Worm (Caenorhabditis elegans) whole organism, late embryonic: ENCODE results near the gene mep-1.

Source experiments
- C38D4.7 ChIP-seq: fragments of 200-800 bp; sonication (Bioruptor generic); optimal IDR thresholded peaks from 2 replicates; lab custom pipeline; 2018; ENCODE audit warnings: mild to moderate bottlenecking, missing genetic modification characterization, moderate library complexity, missing compliant biosample characterization
- F13H6.1 ChIP-seq: sonication (generic microtip); optimal IDR thresholded peaks from 2 replicates; lab custom pipeline; 2016; ENCODE audit warnings: missing genetic modification characterization, missing compliant biosample characterization
- K02D7.2 ChIP-seq: sonication (generic microtip); optimal IDR thresholded peaks from 2 replicates; lab custom pipeline; 2017; ENCODE audit warnings: mild to moderate bottlenecking, missing genetic modification characterization, missing compliant biosample characterization
- K09A11.1 ChIP-seq: sonication (generic microtip); optimal IDR thresholded peaks from 2 replicates; lab custom pipeline; 2017; ENCODE audit warnings: antibody characterized with exemption, mild to moderate bottlenecking, missing genetic modification characterization, missing compliant biosample characterization; ENCODE audit not compliant: insufficient read depth
- ahr-1 ChIP-seq: sonication (generic microtip); optimal IDR thresholded peaks from 2 replicates; lab custom pipeline; 2016; ENCODE audit warnings: missing genetic modification characterization, missing compliant biosample characterization
- ceh-14 ChIP-seq: sonication (generic microtip); optimal IDR thresholded peaks from 2 replicates; lab custom pipeline; 2016; ENCODE audit warnings: missing genotype, missing genetic modification characterization, missing compliant biosample characterization
- ceh-18 ChIP-seq: sonication (generic microtip); optimal IDR thresholded peaks from 2 replicates; lab custom pipeline; 2016; ENCODE audit warnings: missing genetic modification characterization, missing compliant biosample characterization
- ceh-2 ChIP-seq: sonication (generic microtip); optimal IDR thresholded peaks from 2 replicates; lab custom pipeline; 2016; ENCODE audit warnings: missing genotype, missing genetic modification characterization, missing compliant biosample characterization
- ceh-22 ChIP-seq: sonication (generic microtip); optimal IDR thresholded peaks from 2 replicates; lab custom pipeline; 2017; ENCODE audit warnings: missing biosample characterization, missing genetic modification characterization
- ceh-24 ChIP-seq: sonication (generic microtip); optimal IDR thresholded peaks from 2 replicates; lab custom pipeline; 2016; ENCODE audit warnings: mild to moderate bottlenecking, missing genetic modification characterization, missing compliant biosample characterization
- ceh-31 ChIP-seq: sonication (generic microtip); optimal IDR thresholded peaks from 2 replicates; lab custom pipeline; 2016; ENCODE audit warnings: missing genetic modification characterization, missing compliant biosample characterization
- ceh-34 ChIP-seq: sonication (generic microtip); optimal IDR thresholded peaks from 2 replicates; lab custom pipeline; 2016; ENCODE audit warnings: mild to moderate bottlenecking, missing genetic modification characterization, missing compliant biosample characterization
- ceh-48 ChIP-seq: sonication (generic microtip); optimal IDR thresholded peaks from 2 replicates; lab custom pipeline; 2016; ENCODE audit warnings: missing genetic modification characterization, inconsistent platforms, missing compliant biosample characterization
- ceh-6 ChIP-seq: fragments of 200-800 bp; sonication (Bioruptor generic); optimal IDR thresholded peaks from 2 replicates; lab custom pipeline; 2018; ENCODE audit warnings: mild to moderate bottlenecking, missing genetic modification characterization, missing compliant biosample characterization
- ceh-9 ChIP-seq: sonication (generic microtip); optimal IDR thresholded peaks from 2 replicates; lab custom pipeline; 2016; ENCODE audit warnings: mild to moderate bottlenecking, missing genetic modification characterization, inconsistent platforms, missing compliant biosample characterization
- dmd-4 ChIP-seq: sonication (generic microtip); optimal IDR thresholded peaks from 2 replicates; lab custom pipeline; 2016; ENCODE audit warnings: borderline replicate concordance, missing genetic modification characterization, missing compliant biosample characterization
- elt-2 ChIP-seq: sonication (generic microtip); optimal IDR thresholded peaks from 2 replicates; lab custom pipeline; 2016; ENCODE audit warnings: missing genetic modification reagents, missing genetic modification characterization, missing compliant biosample characterization
- ets-4 ChIP-seq: sonication (generic microtip); optimal IDR thresholded peaks from 2 replicates; lab custom pipeline; 2016; ENCODE audit warnings: missing genetic modification characterization, missing compliant biosample characterization
- fax-1 ChIP-seq: sonication (generic microtip); optimal IDR thresholded peaks from 2 replicates; lab custom pipeline; 2016; ENCODE audit warnings: missing genotype, missing genetic modification characterization, missing compliant biosample characterization
- fkh-10 ChIP-seq: fragments of 150-350 bp; optimal IDR thresholded peaks from 2 replicates; lab custom pipeline; 2014; ENCODE audit warnings: missing biosample characterization, missing genetic modification reagents, missing genetic modification characterization
- hlh-13 ChIP-seq: fragments of 200-800 bp; sonication (Bioruptor generic); optimal IDR thresholded peaks from 2 replicates; lab custom pipeline; 2018; ENCODE audit warnings: mild to moderate bottlenecking, missing genetic modification characterization, missing compliant biosample characterization
- hlh-15 ChIP-seq: sonication (generic microtip); optimal IDR thresholded peaks from 2 replicates; lab custom pipeline; 2016; ENCODE audit warnings: missing genetic modification characterization, missing compliant biosample characterization
- hlh-30 ChIP-seq: sonication (generic microtip); optimal IDR thresholded peaks from 2 replicates; lab custom pipeline; 2017; ENCODE audit warnings: antibody characterized with exemption, missing genetic modification characterization, missing compliant biosample characterization; ENCODE audit not compliant: insufficient read depth
- hlh-8 ChIP-seq: sonication (generic microtip); optimal IDR thresholded peaks from 2 replicates; lab custom pipeline; 2016; ENCODE audit warnings: missing genotype, missing genetic modification characterization, missing compliant biosample characterization
- lin-11 ChIP-seq: fragments of 200-800 bp; sonication (Bioruptor generic); optimal IDR thresholded peaks from 2 replicates; lab custom pipeline; 2018; ENCODE audit warnings: mild to moderate bottlenecking, missing genetic modification characterization, missing compliant biosample characterization
- madf-2 ChIP-seq: sonication (generic microtip); optimal IDR thresholded peaks from 2 replicates; lab custom pipeline; 2017; ENCODE audit warnings: missing genetic modification characterization, missing compliant biosample characterization
- mec-3 ChIP-seq: sonication (generic microtip); optimal IDR thresholded peaks from 2 replicates; lab custom pipeline; 2016; ENCODE audit warnings: borderline replicate concordance, missing genetic modification characterization, missing compliant biosample characterization
- nfya-1 ChIP-seq: sonication (generic microtip); optimal IDR thresholded peaks from 2 replicates; lab custom pipeline; 2017; ENCODE audit warnings: missing genetic modification characterization, mild to moderate bottlenecking, missing compliant biosample characterization, antibody characterized with exemption, moderate library complexity
- npax-4 ChIP-seq: sonication (generic microtip); optimal IDR thresholded peaks from 2 replicates; lab custom pipeline; 2016; ENCODE audit warnings: missing genetic modification characterization, missing compliant biosample characterization
- pax-1 ChIP-seq: fragments of 150-350 bp; optimal IDR thresholded peaks from 2 replicates; lab custom pipeline; 2014; ENCODE audit warnings: missing biosample characterization, missing genetic modification characterization
- pqm-1 ChIP-seq: sonication (generic microtip); optimal IDR thresholded peaks from 2 replicates; lab custom pipeline; 2016; ENCODE audit warnings: missing genetic modification characterization, missing compliant biosample characterization
- ref-2 ChIP-seq: sonication (generic microtip); optimal IDR thresholded peaks from 2 replicates; lab custom pipeline; 2016; ENCODE audit warnings: missing genetic modification characterization, missing compliant biosample characterization
- rnt-1 ChIP-seq: sonication (generic microtip); optimal IDR thresholded peaks from 2 replicates; lab custom pipeline; 2016; ENCODE audit warnings: missing genetic modification characterization, missing compliant biosample characterization
- sdc-2 ChIP-seq: sonication (generic microtip); optimal IDR thresholded peaks from 2 replicates; lab custom pipeline; 2016; ENCODE audit warnings: missing genotype, missing genetic modification characterization, missing compliant biosample characterization
- tbx-2 ChIP-seq: sonication (generic microtip); optimal IDR thresholded peaks from 2 replicates; lab custom pipeline; 2016; ENCODE audit warnings: missing genetic modification characterization, missing compliant biosample characterization
- ttx-3 ChIP-seq: sonication (generic microtip); optimal IDR thresholded peaks from 2 replicates; lab custom pipeline; 2016; ENCODE audit warnings: missing genetic modification reagents, missing genetic modification characterization, missing compliant biosample characterization
- unc-42 ChIP-seq: sonication (generic microtip); optimal IDR thresholded peaks from 2 replicates; lab custom pipeline; 2016; ENCODE audit warnings: missing genotype, missing genetic modification characterization, missing compliant biosample characterization
- unc-55 ChIP-seq: sonication (generic microtip); optimal IDR thresholded peaks from 2 replicates; lab custom pipeline; 2017; ENCODE audit warnings: missing biosample characterization, missing genetic modification reagents, missing genetic modification characterization
- zip-5 ChIP-seq: sonication (generic microtip); optimal IDR thresholded peaks from 2 replicates; lab custom pipeline; 2016; ENCODE audit warnings: missing genetic modification characterization, missing compliant biosample characterization

mep-1 gene

DNA sequence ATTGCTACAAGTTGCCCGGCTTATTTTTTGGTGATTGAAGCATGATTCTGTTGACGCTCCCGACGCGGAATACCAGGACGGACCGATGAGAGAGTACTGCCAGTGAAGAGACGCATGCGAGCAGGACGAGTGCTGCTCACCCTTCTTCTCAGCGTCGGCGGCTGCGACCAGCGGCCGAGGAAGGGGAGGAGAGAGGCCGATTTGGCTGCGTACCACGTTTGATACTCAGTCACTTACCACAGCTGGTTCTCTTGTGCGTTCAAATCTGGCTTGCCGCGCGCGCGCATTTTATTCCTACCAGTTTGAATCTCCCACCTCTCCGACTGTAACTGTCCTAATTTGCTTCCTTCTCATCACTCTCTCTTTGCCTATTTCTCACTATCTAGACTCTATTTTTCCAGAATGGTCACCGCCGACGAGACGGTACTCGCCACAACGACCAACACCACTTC, at the start of gene mep-1 (continued):
- TF ChIP-seq dmd-4 (tag; lab: Kevin White, UChicago): peak; percentile 55
- no peak for TF ChIP-seq ceh-2 (tag; lab: Kevin White, UChicago)
- no peak for TF ChIP-seq pqm-1 (tag; lab: Kevin White, UChicago)
- TF ChIP-seq K09A11.1: no peak
- TF ChIP-seq hlh-8: no peak
- no peak for TF ChIP-seq ahr-1
- no peak for TF ChIP-seq hlh-13 (GFP tag; lab: Kevin White, UChicago)
- TF ChIP-seq ceh-31: peak; percentile 65
- TF ChIP-seq lin-11 (tag; lab: Kevin White, UChicago): no peak
- TF ChIP-seq npax-4: no peak
- TF ChIP-seq rnt-1: peak; percentile 61
- no peak for TF ChIP-seq ceh-22
- TF ChIP-seq mec-3 (tag; lab: Kevin White, UChicago): no peak
- TF ChIP-seq fax-1 (tag; lab: Kevin White, UChicago): no peak
- TF ChIP-seq ttx-3 (tag; lab: Kevin White, UChicago): no peak
- no peak for TF ChIP-seq sdc-2 (tag; lab: Kevin White, UChicago)
- TF ChIP-seq, all 69 proteins: peak for 16

DNA sequence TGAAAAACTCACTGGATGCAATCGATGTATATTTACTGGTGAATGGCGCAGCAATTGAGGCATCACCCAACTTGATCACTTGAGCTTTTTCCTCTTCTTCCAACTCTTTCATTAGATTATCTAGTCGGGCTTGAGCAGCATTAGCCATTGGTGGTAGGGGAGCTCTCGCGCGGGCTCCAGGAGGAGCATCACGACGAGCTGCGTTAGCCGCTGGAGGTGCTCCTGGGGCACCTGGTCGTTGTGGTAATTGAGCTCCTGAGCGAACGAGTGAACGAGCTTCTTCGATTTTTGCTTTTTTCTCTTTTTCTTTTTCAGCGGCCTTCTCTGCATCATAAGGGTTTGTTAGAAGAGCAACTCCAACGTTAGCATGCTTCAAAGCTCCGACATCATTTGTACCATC, 49.4 kb upstream of the mep-1 start:
- TF ChIP-seq ceh-18 (tag; lab: Kevin White, UChicago): no peak
- no peak for TF ChIP-seq pqm-1 (tag; lab: Kevin White, UChicago)
- no peak for TF ChIP-seq zip-5
- TF ChIP-seq rnt-1: no peak
- no peak for TF ChIP-seq unc-55
- no peak for TF ChIP-seq C38D4.7 (GFP tag; lab: Kevin White, UChicago)
- no peak for TF ChIP-seq F13H6.1 (tag; lab: Kevin White, UChicago)
- no peak for TF ChIP-seq K09A11.1
- TF ChIP-seq ceh-34 (tag; lab: Kevin White, UChicago): no peak
- TF ChIP-seq ceh-6 (GFP tag; lab: Kevin White, UChicago): no peak
- no peak for TF ChIP-seq K02D7.2 (tag; lab: Kevin White, UChicago)
- TF ChIP-seq ceh-14 (tag; lab: Kevin White, UChicago): no peak
- no peak for TF ChIP-seq ceh-9 (tag; lab: Kevin White, UChicago)
- TF ChIP-seq mec-3 (tag; lab: Kevin White, UChicago): no peak
- TF ChIP-seq unc-42 (tag; lab: Kevin White, UChicago): no peak
- TF ChIP-seq hlh-15: no peak
- no peak for TF ChIP-seq ttx-3 (tag; lab: Kevin White, UChicago)
- no peak for TF ChIP-seq fkh-10 (GFP tag; lab: Kevin White, UChicago)

DNA sequence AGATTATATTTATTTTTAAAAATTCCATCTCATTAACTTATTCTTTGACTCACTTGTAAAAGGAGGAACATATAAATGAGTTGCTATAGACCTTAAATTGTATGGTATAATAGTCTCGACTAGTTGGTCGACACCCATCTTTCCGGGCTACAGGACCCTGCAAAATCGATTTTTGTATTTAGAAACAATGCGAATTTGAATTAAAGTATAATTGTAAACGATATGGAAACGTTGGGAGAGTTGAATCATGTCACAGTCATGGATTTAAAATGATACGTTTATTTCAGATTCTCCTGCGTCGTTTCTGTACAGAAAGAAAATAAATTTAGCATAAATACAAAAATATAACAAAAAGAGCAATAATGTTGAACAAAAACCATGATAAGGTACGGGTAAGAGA, 45.3 kb upstream of the mep-1 start, which contains the start of gene catp-8:
Gene catp-8 (minus strand): TSS at position 157 of the 400 bp plus-strand sequence.
- TF ChIP-seq ets-4 (no peak), hlh-8 (no peak), hlh-30 (tag; lab: Kevin White, UChicago) (no peak), ceh-24 (no peak), pax-1 (tag; lab: Kevin White, UChicago) (no peak)

DNA sequence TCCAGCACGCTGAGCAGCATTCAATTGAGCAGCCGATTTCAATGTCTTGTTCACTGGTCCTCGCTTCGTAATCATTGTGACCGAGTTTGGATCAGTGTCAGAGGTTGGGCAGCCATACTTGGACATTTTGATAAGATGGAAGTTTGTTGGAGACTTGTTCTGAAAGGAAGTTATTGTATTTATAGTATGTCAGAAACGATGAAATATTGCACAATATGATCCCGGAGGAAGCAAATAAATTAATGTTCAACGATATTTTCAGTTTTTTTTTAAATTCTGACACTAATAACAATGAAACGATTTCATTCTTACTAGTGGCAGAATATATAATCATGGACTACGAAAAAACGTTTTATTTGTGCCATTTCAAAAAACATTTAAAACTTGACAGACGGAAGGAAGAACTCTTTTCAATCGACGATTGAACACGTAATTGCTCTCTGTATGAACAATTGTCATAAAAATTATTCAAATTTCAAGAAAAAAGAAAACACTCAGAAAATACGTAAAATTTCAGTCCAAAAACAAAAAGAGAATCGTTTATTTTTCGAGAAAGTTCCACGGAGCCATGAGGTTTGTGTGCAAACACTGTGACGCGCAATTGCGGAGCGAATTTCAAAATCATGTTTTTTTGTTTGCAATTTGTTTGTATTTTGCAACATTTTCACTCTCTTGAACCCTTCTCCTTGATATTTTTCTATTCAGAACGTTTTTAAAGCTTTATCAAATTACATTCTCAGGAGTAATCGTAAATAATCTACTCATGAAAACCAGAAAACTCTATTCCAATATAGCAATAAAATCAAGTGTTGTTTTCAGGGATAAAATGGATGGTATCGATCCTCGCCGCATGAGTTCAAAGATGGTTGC, 44.2 kb upstream of the mep-1 start, which contains the start of the genes mbf-1 and nse-4:
Gene mbf-1 (minus strand): TSS at position 343 of the 870 bp plus-strand sequence.
Gene nse-4 (plus strand): TSS at position 820 of the 870 bp plus-strand sequence.
- TF ChIP-seq tbx-2 (tag; lab: Kevin White, UChicago): peak; percentile 34
- TF ChIP-seq madf-2 (tag; lab: Kevin White, UChicago): no peak
- peak; percentile 30 for TF ChIP-seq elt-2 (tag; lab: Kevin White, UChicago)
- peak; percentile 77 for TF ChIP-seq unc-55
- peak; percentile 54 for TF ChIP-seq ref-2 (tag; lab: Kevin White, UChicago)
- TF ChIP-seq ceh-48 (tag; lab: Kevin White, UChicago): no peak
- TF ChIP-seq ceh-31: peak; percentile 33
- TF ChIP-seq pax-1 (tag; lab: Kevin White, UChicago): peak; percentile 27
- peak; percentile 68 for TF ChIP-seq nfya-1 (tag; lab: Kevin White, UChicago)
